Worm (Caenorhabditis elegans): ENCODE data around the gene Y55B1BL.2.

Y55B1BL.2 gene

DNA sequence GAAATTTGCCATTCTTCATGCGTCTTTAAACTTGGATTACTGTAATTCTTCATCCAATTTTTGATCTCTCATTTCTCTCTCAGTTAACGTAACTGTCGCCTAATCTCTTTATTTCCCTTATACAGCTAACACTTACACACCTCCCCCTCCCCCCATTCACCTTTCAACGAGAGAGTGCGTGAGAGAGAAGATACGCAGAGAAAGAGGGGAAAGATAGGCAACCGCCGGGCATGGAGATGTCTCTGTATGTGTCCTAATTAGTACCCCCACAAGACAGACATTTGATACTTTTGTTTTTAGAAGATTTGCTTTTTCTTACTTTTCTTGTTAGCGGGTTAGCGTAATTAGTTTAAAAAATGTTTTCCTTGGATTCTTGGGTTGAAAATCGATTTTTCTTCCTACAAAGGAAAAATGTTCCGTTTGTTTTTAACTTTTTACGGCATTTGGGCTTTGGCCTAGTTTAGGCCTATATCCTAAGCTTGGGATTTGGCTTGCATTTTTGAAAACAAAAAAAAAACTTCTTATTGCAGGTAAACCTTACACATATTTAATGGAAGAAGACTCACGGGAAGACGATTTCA, 31.9 kb downstream of the Y55B1BL.2 start, which contains the start of gene affl-2:
Gene affl-2, plus strand, starts transcription at position 531 of the 581 bp plus-strand sequence.
- no peak for TF ChIP-seq elt-1 (tag; optimal IDR thresholded peaks at IDR 0.05)
- TF ChIP-seq nhr-11 (tag; optimal IDR thresholded peaks at IDR 0.05) = no peak
- TF ChIP-seq sma-3 (GFP tag; optimal IDR thresholded peaks at IDR 0.05) = peak; percentile 42
- no peak for TF ChIP-seq skn-1 (tag; optimal IDR thresholded peaks at IDR 0.05)
- TF ChIP-seq ztf-11 (tag; optimal IDR thresholded peaks at IDR 0.05) = no peak
- TF ChIP-seq ama-1 (optimal IDR thresholded peaks at IDR 0.05) = no peak
- TF ChIP-seq elt-3 (tag; optimal IDR thresholded peaks at IDR 0.05) = no peak
- no peak for TF ChIP-seq sma-9 (GFP tag; optimal IDR thresholded peaks at IDR 0.05)
- no peak for TF ChIP-seq sma-9 (tag; optimal IDR thresholded peaks at IDR 0.05)
- no peak for TF ChIP-seq nhr-21 (tag; optimal IDR thresholded peaks at IDR 0.05)
- no peak for TF ChIP-seq egl-27 (tag; optimal IDR thresholded peaks at IDR 0.05)
- no peak for TF ChIP-seq unc-62 (GFP tag; optimal IDR thresholded peaks at IDR 0.05)
- TF ChIP-seq ztf-4 (tag; optimal IDR thresholded peaks at IDR 0.05) = no peak
- no peak for TF ChIP-seq ztf-1 (GFP tag; conservative IDR thresholded peaks at IDR 0.05)
- peak; percentile 24 for TF ChIP-seq fos-1 (tag; optimal IDR thresholded peaks at IDR 0.05)
- TF ChIP-seq crh-2 (tag; optimal IDR thresholded peaks at IDR 0.05) = peak; percentile 15
- TF ChIP-seq nhr-6 (tag; optimal IDR thresholded peaks at IDR 0.05) = no peak
- TF ChIP-seq ZK546.5 (tag; optimal IDR thresholded peaks at IDR 0.05) = no peak
- no peak for TF ChIP-seq nhr-237 (tag; optimal IDR thresholded peaks at IDR 0.05)
- TF ChIP-seq nhr-77 (tag; optimal IDR thresholded peaks at IDR 0.05) = no peak
- TF ChIP-seq lin-11 (tag; optimal IDR thresholded peaks at IDR 0.05) = no peak
- TF ChIP-seq blmp-1 (tag; optimal IDR thresholded peaks at IDR 0.05; ENCODE audit: insufficient read depth) = peak; percentile 26
- TF ChIP-seq nhr-23 (tag; optimal IDR thresholded peaks at IDR 0.05) = no peak
- no peak for TF ChIP-seq aly-2 (tag; optimal IDR thresholded peaks at IDR 0.05)
- no peak for TF ChIP-seq mdl-1 (tag; optimal IDR thresholded peaks at IDR 0.05)
- peak in 1 of 2 experiments; percentile 3 for TF ChIP-seq lsy-2 (tag; optimal IDR thresholded peaks at IDR 0.05)
- TF ChIP-seq Y55F3AM.14 (GFP tag; optimal IDR thresholded peaks at IDR 0.05) = no peak
- TF ChIP-seq sem-4 (tag; optimal IDR thresholded peaks at IDR 0.05) = peak; percentile 8
- no peak for TF ChIP-seq dmd-4 (tag; optimal IDR thresholded peaks at IDR 0.05)
- no peak for TF ChIP-seq unc-55 (GFP tag; optimal IDR thresholded peaks at IDR 0.05)
- TF ChIP-seq lin-13 (GFP tag; optimal IDR thresholded peaks at IDR 0.05) = peak; percentile 12
- TF ChIP-seq gmeb-1 (tag; optimal IDR thresholded peaks at IDR 0.05) = no peak
- TF ChIP-seq ceh-16 (tag; optimal IDR thresholded peaks at IDR 0.05) = no peak
- no peak for TF ChIP-seq ceh-82 (tag; optimal IDR thresholded peaks at IDR 0.05)
- no peak for TF ChIP-seq mbf-1 (tag; optimal IDR thresholded peaks at IDR 0.05)
- TF ChIP-seq F13H6.1 (tag; optimal IDR thresholded peaks at IDR 0.05) = no peak
- TF ChIP-seq zag-1 (tag; optimal IDR thresholded peaks at IDR 0.05) = no peak
- TF ChIP-seq nhr-12 (tag; optimal IDR thresholded peaks at IDR 0.05) = no peak
- TF ChIP-seq R02D3.7 (tag; optimal IDR thresholded peaks at IDR 0.05) = no peak
- peak; percentile 12 for TF ChIP-seq C34F6.9 (tag; optimal IDR thresholded peaks at IDR 0.05)
- TF ChIP-seq snpc-4 (tag; optimal IDR thresholded peaks at IDR 0.05) = no peak
- no peak for TF ChIP-seq nhr-129 (tag; optimal IDR thresholded peaks at IDR 0.05)
- TF ChIP-seq nhr-10 (tag; optimal IDR thresholded peaks at IDR 0.05) = no peak
- no peak for TF ChIP-seq peb-1 (tag; optimal IDR thresholded peaks at IDR 0.05)
- TF ChIP-seq nhr-25 (tag; optimal IDR thresholded peaks at IDR 0.05) = peak; percentile 41
- no peak for TF ChIP-seq mab-5 (tag; optimal IDR thresholded peaks at IDR 0.05)
- no peak for TF ChIP-seq alr-1 (tag; optimal IDR thresholded peaks at IDR 0.05)
- TF ChIP-seq unc-39 (tag; optimal IDR thresholded peaks at IDR 0.05) = no peak
- no peak for TF ChIP-seq lin-39 (tag; optimal IDR thresholded peaks at IDR 0.05)

Data from whole organism, L2 larva.